Fruit fly (Drosophila melanogaster) Kc167 (cell line): ENCODE data around the gene Atpalpha.

ENCODE experiments used
- Sin3A ChIP-seq: fragments of >200 bp; optimal IDR thresholded peaks from 2 replicates; lab custom pipeline; 2018; ENCODE audit warnings: missing external identifiers
- h ChIP-seq: fragments of >200 bp; optimal IDR thresholded peaks from 3 replicates; lab custom pipeline; 2018; ENCODE audit warnings: missing external identifiers
- ttk ChIP-seq: sonication (Bioruptor generic); optimal IDR thresholded peaks from 2 replicates; lab custom pipeline; 2017; ENCODE audit warnings: missing external identifiers

- no peak for TF ChIP-seq h (lab: Kevin White, UChicago)
- no peak for TF ChIP-seq Sin3A (lab: Kevin White, UChicago)
- no peak for TF ChIP-seq ttk (lab: Kevin White, UChicago)
These were observed 41.1 kb downstream of the Atpalpha start for dm6 chr3R:20989657-20990056.
